In genomic region chrX:19683040-19683875, dm6 we compare ENCODE assay signal across 3 fruit fly cellular contexts.
TF ChIP-seq lines count a peak whose summit lies in the region.

Gene dome, minus strand, starts transcription at chrX:19683518.
Gene Ubqn, plus strand, starts transcription at chrX:19683808.

TF ChIP-seq in whole organism, adult, 20 proteins besides CTCF, POLR2A, EP300 and RAD21 (continued from another document):
- peak; percentile 31 for TF ChIP-seq ovo (GFP tag; optimal IDR thresholded peaks at IDR 0.05; lab: Kevin White, UChicago)
- TF ChIP-seq CG33017 (tag; optimal IDR thresholded peaks at IDR 0.05; lab: Kevin White, UChicago): no peak

TF ChIP-seq in whole organism, embryonic, 481 proteins besides CTCF, POLR2A, EP300 and RAD21 (continued from another document and continues in another):
- TF ChIP-seq gem (tag; optimal IDR thresholded peaks at IDR 0.05; lab: Kevin White, UChicago) (no peak), shn (GFP tag; optimal IDR thresholded peaks at IDR 0.05; lab: Kevin White, UChicago) (no peak), YL-1 (GFP tag; optimal IDR thresholded peaks at IDR 0.05; lab: Kevin White, UChicago) (peak; percentile 61), pfk (GFP tag; optimal IDR thresholded peaks at IDR 0.05; lab: Kevin White, UChicago) (no peak), Oaz (GFP tag; IDR thresholded peaks at IDR 0.05; lab: Robert Waterston, UW) (no peak), CG6791 (GFP tag; IDR thresholded peaks at IDR 0.05; lab: Robert Waterston, UW; ENCODE audit: partially characterized antibody) (peak; percentile 85), Gug (GFP tag; IDR thresholded peaks at IDR 0.05; lab: Robert Waterston, UW) (no peak), bigmax (GFP tag; optimal IDR thresholded peaks at IDR 0.05; lab: Kevin White, UChicago) (no peak), gfzf (GFP tag; optimal IDR thresholded peaks at IDR 0.05; lab: Kevin White, UChicago) (peak; percentile 74), CG1529 (GFP tag; optimal IDR thresholded peaks at IDR 0.05; lab: Kevin White, UChicago) (no peak), CG12299 (tag; optimal IDR thresholded peaks at IDR 0.05; lab: Kevin White, UChicago) (no peak), nau (GFP tag; optimal IDR thresholded peaks at IDR 0.05; lab: Kevin White, UChicago) (no peak), CG16863 (GFP tag; optimal IDR thresholded peaks at IDR 0.05; lab: Kevin White, UChicago) (peak; percentile 46), Elba2 (GFP tag; optimal IDR thresholded peaks at IDR 0.05; lab: Kevin White, UChicago) (no peak), CG14710 (tag; optimal IDR thresholded peaks at IDR 0.05; lab: Kevin White, UChicago) (peak; percentile 76), CG13424 (tag; optimal IDR thresholded peaks at IDR 0.05; lab: Kevin White, UChicago) (peak; percentile 3), otp (GFP tag; IDR thresholded peaks at IDR 0.05; lab: Robert Waterston, UW) (no peak), D (optimal IDR thresholded peaks at IDR 0.05; lab: Kevin White, UChicago) (peak; percentile 45), D (GFP tag; optimal IDR thresholded peaks at IDR 0.05; lab: Kevin White, UChicago) (no peak), mirr (GFP tag; optimal IDR thresholded peaks at IDR 0.05; lab: Kevin White, UChicago) (peak; percentile 4), chn (GFP tag; optimal IDR thresholded peaks at IDR 0.05; lab: Kevin White, UChicago) (no peak), stwl (tag; optimal IDR thresholded peaks at IDR 0.05; lab: Kevin White, UChicago) (peak; percentile 72), CG6272 (GFP tag; IDR thresholded peaks at IDR 0.05; lab: Robert Waterston, UW) (0 out of 2 replicates have a peak, but pooled peaks have one; percentile 14), Deaf1 (tag; optimal IDR thresholded peaks at IDR 0.05; lab: Kevin White, UChicago) (peak; percentile 32), CG17385 (GFP tag; optimal IDR thresholded peaks at IDR 0.05; lab: Kevin White, UChicago) (peak; percentile 44), CG4820 (GFP tag; optimal IDR thresholded peaks at IDR 0.05; lab: Kevin White, UChicago) (peak; percentile 34), BtbVII (GFP tag; optimal IDR thresholded peaks at IDR 0.05; lab: Kevin White, UChicago) (peak; percentile 25), CG4854 (GFP tag; optimal IDR thresholded peaks at IDR 0.05; lab: Kevin White, UChicago) (no peak), Med (GFP tag; lab: Kevin White, UChicago) (peak; percentile 77), Trl (optimal IDR thresholded peaks at IDR 0.05; lab: Kevin White, UChicago) (peak; percentile 98), Trl (GFP tag; optimal IDR thresholded peaks at IDR 0.05; lab: Kevin White, UChicago) (peak; percentile 22), CG2712 (tag; optimal IDR thresholded peaks at IDR 0.05; lab: Kevin White, UChicago) (peak; percentile 37), Dip2 (GFP tag; IDR thresholded peaks at IDR 0.05; lab: Robert Waterston, UW) (no peak), dmrt11E (tag; optimal IDR thresholded peaks at IDR 0.05; lab: Kevin White, UChicago) (peak; percentile 23), MESR4 (GFP tag; optimal IDR thresholded peaks at IDR 0.05; lab: Kevin White, UChicago) (peak; percentile 74), crol (GFP tag; IDR thresholded peaks at IDR 0.05; lab: Robert Waterston, UW) (peak; percentile 92), prd (optimal IDR thresholded peaks at IDR 0.05; lab: Kevin White, UChicago) (no peak), prd (GFP tag; IDR thresholded peaks at IDR 0.05; lab: Robert Waterston, UW) (no peak), CG7786 (GFP tag; optimal IDR thresholded peaks at IDR 0.05; lab: Kevin White, UChicago) (no peak), danr (GFP tag; IDR thresholded peaks at IDR 0.05; lab: Robert Waterston, UW) (0 out of 2 replicates have a peak, but pooled peaks have one; percentile 7), Fer1 (GFP tag; optimal IDR thresholded peaks at IDR 0.05; lab: Kevin White, UChicago) (peak; percentile 48), ewg (GFP tag; optimal IDR thresholded peaks at IDR 0.05; lab: Kevin White, UChicago) (peak; percentile 27), CG4282 (GFP tag; optimal IDR thresholded peaks at IDR 0.05; lab: Kevin White, UChicago) (no peak), CG12236 (GFP tag; optimal IDR thresholded peaks at IDR 0.05; lab: Kevin White, UChicago) (peak; percentile 22), MTF-1 (GFP tag; optimal IDR thresholded peaks at IDR 0.05; lab: Kevin White, UChicago; ENCODE audit: borderline replicate concordance) (no peak), CG13775 (GFP tag; optimal IDR thresholded peaks at IDR 0.05; lab: Kevin White, UChicago) (peak; percentile 16), pnt (GFP tag; optimal IDR thresholded peaks at IDR 0.05; lab: Kevin White, UChicago) (no peak), dm (GFP tag; optimal IDR thresholded peaks at IDR 0.05; lab: Kevin White, UChicago) (peak; percentile 22), NK7.1 (GFP tag; optimal IDR thresholded peaks at IDR 0.05; lab: Kevin White, UChicago) (no peak), CG14441 (GFP tag; IDR thresholded peaks at IDR 0.05; lab: Robert Waterston, UW) (no peak), Max (GFP tag; optimal IDR thresholded peaks at IDR 0.05; lab: Kevin White, UChicago) (peak; percentile 1), H2.0 (GFP tag; IDR thresholded peaks at IDR 0.05; lab: Robert Waterston, UW) (no peak), Stat92E (GFP tag; optimal IDR thresholded peaks at IDR 0.05; lab: Kevin White, UChicago) (peak in 2 of 3 experiments; percentile 41 to 100), CG8290 (GFP tag; optimal IDR thresholded peaks at IDR 0.05; lab: Kevin White, UChicago) (peak; percentile 53), CG8290 (tag; optimal IDR thresholded peaks at IDR 0.05; lab: Kevin White, UChicago) (peak in 1 of 2 experiments; percentile 64), fd64A (GFP tag; optimal IDR thresholded peaks at IDR 0.05; lab: Kevin White, UChicago) (no peak), gsb (GFP tag; IDR thresholded peaks at IDR 0.05; lab: Robert Waterston, UW) (no peak), Dfd (GFP tag; optimal IDR thresholded peaks at IDR 0.05; lab: Kevin White, UChicago) (no peak), Doc2 (GFP tag; IDR thresholded peaks at IDR 0.05; lab: Robert Waterston, UW) (no peak), Adf1 (GFP tag; IDR thresholded peaks at IDR 0.05; lab: Robert Waterston, UW) (peak; percentile 28; the same call in 1 of the 2 replicates), scrt (GFP tag; optimal IDR thresholded peaks at IDR 0.05; lab: Kevin White, UChicago) (peak; percentile 18), eve (GFP tag; optimal IDR thresholded peaks at IDR 0.05; lab: Kevin White, UChicago) (no peak), eyg (GFP tag; optimal IDR thresholded peaks at IDR 0.05; lab: Kevin White, UChicago) (no peak), CG3065 (GFP tag; optimal IDR thresholded peaks at IDR 0.05; lab: Kevin White, UChicago) (no peak), cg (GFP tag; optimal IDR thresholded peaks at IDR 0.05; lab: Kevin White, UChicago) (peak; percentile 95), CG10209 (GFP tag; optimal IDR thresholded peaks at IDR 0.05; lab: Kevin White, UChicago) (no peak)

TF ChIP-seq in whole organism, prepupa, 60 proteins besides CTCF, POLR2A, EP300 and RAD21 (continued from another document):
- TF ChIP-seq CG8632 (GFP tag; optimal IDR thresholded peaks at IDR 0.05; lab: Kevin White, UChicago) (no peak), Lpt (GFP tag; optimal IDR thresholded peaks at IDR 0.05; lab: Kevin White, UChicago) (no peak), fd85E (GFP tag; optimal IDR thresholded peaks at IDR 0.05; lab: Kevin White, UChicago) (no peak), spab (GFP tag; optimal IDR thresholded peaks at IDR 0.05; lab: Kevin White, UChicago) (no peak), fd59A (GFP tag; optimal IDR thresholded peaks at IDR 0.05; lab: Kevin White, UChicago) (no peak), CG3919 (GFP tag; optimal IDR thresholded peaks at IDR 0.05; lab: Kevin White, UChicago) (no peak), CG1621 (tag; optimal IDR thresholded peaks at IDR 0.05; lab: Kevin White, UChicago) (no peak), Ets21C (GFP tag; optimal IDR thresholded peaks at IDR 0.05; lab: Kevin White, UChicago) (no peak), Gug (GFP tag; IDR thresholded peaks at IDR 0.05; lab: Robert Waterston, UW) (no peak), Hr39 (GFP tag; optimal IDR thresholded peaks at IDR 0.05; lab: Kevin White, UChicago) (no peak), CG16779 (tag; optimal IDR thresholded peaks at IDR 0.05; lab: Kevin White, UChicago) (no peak), CG8119 (GFP tag; IDR thresholded peaks at IDR 0.05; lab: Robert Waterston, UW) (no peak), CG34406 (GFP tag; optimal IDR thresholded peaks at IDR 0.05; lab: Kevin White, UChicago) (no peak), CG11762 (GFP tag; optimal IDR thresholded peaks at IDR 0.05; lab: Kevin White, UChicago; ENCODE audit: insufficient read depth) (no peak), Eip93F (GFP tag; optimal IDR thresholded peaks at IDR 0.05; lab: Kevin White, UChicago) (no peak), CG6808 (GFP tag; optimal IDR thresholded peaks at IDR 0.05; lab: Kevin White, UChicago) (no peak), CG3032 (tag; optimal IDR thresholded peaks at IDR 0.05; lab: Kevin White, UChicago) (peak; percentile 9), CG11902 (GFP tag; optimal IDR thresholded peaks at IDR 0.05; lab: Kevin White, UChicago) (no peak), esn (GFP tag; optimal IDR thresholded peaks at IDR 0.05; lab: Kevin White, UChicago) (no peak), CG6163 (GFP tag; IDR thresholded peaks at IDR 0.05; lab: Robert Waterston, UW) (no peak), CG4318 (GFP tag; optimal IDR thresholded peaks at IDR 0.05; lab: Kevin White, UChicago) (no peak), Hr38 (GFP tag; optimal IDR thresholded peaks at IDR 0.05; lab: Kevin White, UChicago) (no peak), achi (GFP tag; optimal IDR thresholded peaks at IDR 0.05; lab: Kevin White, UChicago) (no peak), Eip78C (GFP tag; lab: Kevin White, UChicago) (peak; percentile 77), topi (GFP tag; optimal IDR thresholded peaks at IDR 0.05; lab: Kevin White, UChicago) (peak; percentile 22), dac (GFP tag; optimal IDR thresholded peaks at IDR 0.05; lab: Kevin White, UChicago) (no peak), Eip75B (GFP tag; optimal IDR thresholded peaks at IDR 0.05; lab: Kevin White, UChicago) (no peak), CG15336 (GFP tag; IDR thresholded peaks at IDR 0.05; lab: Robert Waterston, UW) (peak; percentile 49; the same call in 1 of the 2 replicates), Ets96B (tag; optimal IDR thresholded peaks at IDR 0.05; lab: Kevin White, UChicago) (no peak), Smox (GFP tag; optimal IDR thresholded peaks at IDR 0.05; lab: Kevin White, UChicago) (no peak), Sox14 (GFP tag; optimal IDR thresholded peaks at IDR 0.05; lab: Kevin White, UChicago) (peak; percentile 8), Met (GFP tag; optimal IDR thresholded peaks at IDR 0.05; lab: Kevin White, UChicago) (no peak), CG8319 (GFP tag; optimal IDR thresholded peaks at IDR 0.05; lab: Kevin White, UChicago) (no peak), CG6276 (GFP tag; optimal IDR thresholded peaks at IDR 0.05; lab: Kevin White, UChicago) (no peak), CG32006 (GFP tag; optimal IDR thresholded peaks at IDR 0.05; lab: Kevin White, UChicago) (no peak), CG10669 (GFP tag; optimal IDR thresholded peaks at IDR 0.05; lab: Kevin White, UChicago) (no peak), CG31627 (GFP tag; optimal IDR thresholded peaks at IDR 0.05; lab: Kevin White, UChicago) (no peak), CG10631 (GFP tag; optimal IDR thresholded peaks at IDR 0.05; lab: Kevin White, UChicago) (no peak), Sox15 (GFP tag; optimal IDR thresholded peaks at IDR 0.05; lab: Kevin White, UChicago) (no peak), acj6 (GFP tag; optimal IDR thresholded peaks at IDR 0.05; lab: Kevin White, UChicago) (no peak), CG6792 (GFP tag; optimal IDR thresholded peaks at IDR 0.05; lab: Kevin White, UChicago) (no peak)
